Worm (Caenorhabditis elegans) whole organism, L4 larva: ENCODE data around the gene T26H5.10.

Source experiments
- D1046.2 ChIP-seq: fragments of 200-800 bp; sonication (Bioruptor generic); IDR thresholded peaks from 2 replicates; pipeline ENCODE4 v1.3.6; 2022; ENCODE audit warnings: missing genetic modification characterization, missing compliant biosample characterization
- F26F4.8 ChIP-seq: fragments of 200-800 bp; sonication (Bioruptor generic); conservative IDR thresholded peaks from 2 replicates; pipeline ENCODE4 v1.3.6; 2022; ENCODE audit warnings: missing genetic modification characterization, missing compliant biosample characterization
- F44E2.7 ChIP-seq: fragments of 200-800 bp; sonication (Bioruptor generic); IDR thresholded peaks from 2 replicates; pipeline ENCODE4 v2.1.2; 2022; ENCODE audit warnings: missing genetic modification characterization, missing compliant biosample characterization
- R02D3.7 ChIP-seq: fragments of 150-350 bp; sonication (generic microtip); optimal IDR thresholded peaks from 3 replicates; lab custom pipeline; 2014; ENCODE audit warnings: missing biosample characterization, missing genetic modification characterization
- T26A8.4 ChIP-seq: fragments of 200-800 bp; sonication (Bioruptor generic); IDR thresholded peaks from 2 replicates; pipeline ENCODE4 v1.3.6; 2022; ENCODE audit warnings: missing genetic modification characterization, missing compliant biosample characterization
- Y48G9A.11 ChIP-seq: fragments of 200-800 bp; sonication (Bioruptor generic); IDR thresholded peaks from 2 replicates; pipeline ENCODE4 v1.3.6; 2022; ENCODE audit warnings: missing genetic modification reagents, missing genetic modification characterization, missing compliant biosample characterization
- Y5F2A.4 ChIP-seq: fragments of 200-800 bp; sonication (Bioruptor generic); optimal IDR thresholded peaks from 2 replicates; lab custom pipeline; 2018; ENCODE audit warnings: mild to moderate bottlenecking, missing genetic modification characterization, missing compliant biosample characterization
- ZK337.2 ChIP-seq: fragments of 200-800 bp; sonication (Bioruptor generic); IDR thresholded peaks from 2 replicates; pipeline ENCODE4 v1.3.6; 2022; ENCODE audit warnings: missing genetic modification reagents, missing genetic modification characterization, missing compliant biosample characterization
- ceh-44 ChIP-seq: fragments of 200-800 bp; sonication (Bioruptor generic); IDR thresholded peaks from 2 replicates; pipeline ENCODE4 v1.3.6; 2022; ENCODE audit warnings: missing genetic modification reagents, missing genetic modification characterization, missing compliant biosample characterization
- cey-2 ChIP-seq: sonication (generic microtip); optimal IDR thresholded peaks from 3 replicates; lab custom pipeline; 2017; ENCODE audit warnings: missing genetic modification characterization, mild to moderate bottlenecking, missing compliant biosample characterization, antibody characterized with exemption, borderline replicate concordance; ENCODE audit not compliant: insufficient read depth
- daf-16 ChIP-seq, 3 experiments: sonication (generic microtip); optimal IDR thresholded peaks; 2 replicates each; lab custom pipeline; 2016 to 2017; ENCODE audit warnings: missing genetic modification characterization in 3 of 3, missing genetic modification reagents in 3 of 3, mild to moderate bottlenecking in 2 of 3, missing compliant biosample characterization in 2 of 3, missing biosample characterization in 1 of 3, moderate library complexity in 1 of 3
- daf-8 ChIP-seq: fragments of 200-800 bp; sonication (Bioruptor generic); IDR thresholded peaks from 2 replicates; pipeline ENCODE4 v1.3.6; 2022; ENCODE audit warnings: missing genetic modification characterization, missing compliant biosample characterization
- dmd-6 ChIP-seq: fragments of 200-800 bp; sonication (Bioruptor generic); IDR thresholded peaks from 2 replicates; pipeline ENCODE4 v1.3.6; 2022; ENCODE audit warnings: missing genetic modification reagents, missing genetic modification characterization, missing compliant biosample characterization
- dmd-9 ChIP-seq: fragments of 200-800 bp; sonication (Bioruptor generic); IDR thresholded peaks from 2 replicates; pipeline ENCODE4 v1.3.6; 2022; ENCODE audit warnings: missing genetic modification reagents, missing genetic modification characterization, missing compliant biosample characterization
- egl-43 ChIP-seq: fragments of 200-800 bp; sonication (Bioruptor generic); IDR thresholded peaks from 2 replicates; pipeline ENCODE4 v1.3.6; 2022; ENCODE audit warnings: missing genetic modification reagents, missing genetic modification characterization, missing compliant biosample characterization
- hif-1 ChIP-seq, 2 experiments: sonication (generic microtip); optimal IDR thresholded peaks; 2 replicates each; lab custom pipeline; 2016 to 2017; ENCODE audit warnings: missing compliant biosample characterization in 2 of 2, missing genetic modification characterization in 2 of 2, missing genetic modification reagents in 2 of 2, missing genotype in 2 of 2, mild to moderate bottlenecking in 1 of 2
- hlh-11 ChIP-seq: fragments of 200-800 bp; sonication (Bioruptor generic); optimal IDR thresholded peaks from 2 replicates; lab custom pipeline; 2018; ENCODE audit warnings: mild to moderate bottlenecking, missing genetic modification characterization, missing compliant biosample characterization
- hlh-30 ChIP-seq: sonication (generic microtip); optimal IDR thresholded peaks from 2 replicates; lab custom pipeline; 2017; ENCODE audit warnings: antibody characterized with exemption, mild to moderate bottlenecking, missing genetic modification characterization, missing compliant biosample characterization; ENCODE audit not compliant: insufficient read depth
- jun-1 ChIP-seq: fragments of 150-350 bp; optimal IDR thresholded peaks from 2 replicates; lab custom pipeline; 2014; ENCODE audit warnings: missing biosample characterization, missing genetic modification reagents, missing genetic modification characterization
- lin-13 ChIP-seq: fragments of 150-350 bp; optimal IDR thresholded peaks from 2 replicates; lab custom pipeline; 2014; ENCODE audit warnings: missing biosample characterization, missing genetic modification reagents, missing genetic modification characterization
- lin-15B ChIP-seq: fragments of 150-350 bp; sonication (generic microtip); optimal IDR thresholded peaks from 3 replicates; lab custom pipeline; 2014; ENCODE audit warnings: missing biosample characterization, missing genetic modification characterization
- lin-29 ChIP-seq: fragments of 200-800 bp; sonication (Bioruptor generic); IDR thresholded peaks from 2 replicates; pipeline ENCODE4 v1.3.6; 2022; ENCODE audit warnings: missing genetic modification reagents, missing genetic modification characterization, missing compliant biosample characterization
- lsy-2 ChIP-seq, 2 experiments: fragments of 150-350 bp in 1 of 2; sonication (generic microtip) in 1 of 2; optimal IDR thresholded peaks; 2 replicates each; lab custom pipeline; 2014 to 2017; ENCODE audit warnings: missing biosample characterization in 2 of 2, missing genetic modification characterization in 2 of 2
- mdl-1 ChIP-seq, 2 experiments: fragments of 150-350 bp in 1 of 2; sonication (generic microtip) in 1 of 2; optimal IDR thresholded peaks; 2 replicates each; lab custom pipeline; 2014 to 2017; ENCODE audit warnings: missing biosample characterization in 2 of 2, missing genetic modification characterization in 2 of 2
- nhr-10 ChIP-seq: fragments of 150-350 bp; optimal IDR thresholded peaks from 2 replicates; lab custom pipeline; 2014; ENCODE audit warnings: missing biosample characterization, missing genetic modification characterization
- nhr-237 ChIP-seq: sonication (generic microtip); optimal IDR thresholded peaks from 2 replicates; lab custom pipeline; 2017; ENCODE audit warnings: missing biosample characterization, missing genetic modification characterization
- nhr-28 ChIP-seq: fragments of 150-350 bp; optimal IDR thresholded peaks from 2 replicates; lab custom pipeline; 2014; ENCODE audit warnings: missing biosample characterization, missing genetic modification characterization
- nhr-48 ChIP-seq: sonication (generic microtip); optimal IDR thresholded peaks from 2 replicates; lab custom pipeline; 2016; ENCODE audit warnings: mild to moderate bottlenecking, missing genetic modification characterization, missing compliant biosample characterization
- nhr-6 ChIP-seq: fragments of 150-350 bp; optimal IDR thresholded peaks from 2 replicates; lab custom pipeline; 2014; ENCODE audit warnings: missing biosample characterization, missing genetic modification characterization
- nhr-77 ChIP-seq: fragments of 150-350 bp; optimal IDR thresholded peaks from 2 replicates; lab custom pipeline; 2014; ENCODE audit warnings: missing biosample characterization, missing genetic modification characterization
- pha-4 ChIP-seq, 2 experiments: fragments of 150-350 bp in 1 of 2; fragments of 200-800 bp in 1 of 2; sonication (Bioruptor generic) in 1 of 2; IDR thresholded peaks in 1 of 2; optimal IDR thresholded peaks in 1 of 2; 2 replicates each; pipeline versions ENCODE4 v1.3.6 to Lab custom; 2014 to 2022; ENCODE audit warnings: missing genetic modification characterization in 2 of 2, missing genetic modification reagents in 2 of 2, missing biosample characterization in 1 of 2, missing compliant biosample characterization in 1 of 2
- sdz-12 ChIP-seq: fragments of 200-800 bp; sonication (Bioruptor generic); optimal IDR thresholded peaks from 2 replicates; lab custom pipeline; 2018; ENCODE audit warnings: mild to moderate bottlenecking, missing genetic modification characterization, missing compliant biosample characterization
- snpc-4 ChIP-seq: fragments of 150-350 bp; optimal IDR thresholded peaks from 2 replicates; lab custom pipeline; 2014; ENCODE audit warnings: missing biosample characterization, missing genetic modification characterization
- spr-1 ChIP-seq: sonication (generic microtip); optimal IDR thresholded peaks from 2 replicates; lab custom pipeline; 2016; ENCODE audit warnings: mild to moderate bottlenecking, missing genetic modification characterization, missing compliant biosample characterization
- zag-1 ChIP-seq: fragments of 150-350 bp; optimal IDR thresholded peaks from 2 replicates; lab custom pipeline; 2014; ENCODE audit warnings: missing biosample characterization, missing genetic modification characterization
- zfp-3 ChIP-seq: fragments of 200-800 bp; sonication (Bioruptor generic); conservative IDR thresholded peaks from 2 replicates; pipeline ENCODE4 v1.3.6; 2022; ENCODE audit warnings: missing genetic modification reagents, missing genetic modification characterization, missing compliant biosample characterization
- zip-2 ChIP-seq: fragments of 150-350 bp; optimal IDR thresholded peaks from 2 replicates; lab custom pipeline; 2014; ENCODE audit warnings: missing biosample characterization, missing genetic modification characterization
- ztf-11 ChIP-seq: fragments of 150-350 bp; optimal IDR thresholded peaks from 2 replicates; lab custom pipeline; 2014; ENCODE audit warnings: missing biosample characterization, missing genetic modification characterization
- ztf-7 ChIP-seq: fragments of 150-350 bp; optimal IDR thresholded peaks from 2 replicates; lab custom pipeline; 2014; ENCODE audit warnings: missing biosample characterization, missing genetic modification characterization

The T26H5.10 gene

DNA sequence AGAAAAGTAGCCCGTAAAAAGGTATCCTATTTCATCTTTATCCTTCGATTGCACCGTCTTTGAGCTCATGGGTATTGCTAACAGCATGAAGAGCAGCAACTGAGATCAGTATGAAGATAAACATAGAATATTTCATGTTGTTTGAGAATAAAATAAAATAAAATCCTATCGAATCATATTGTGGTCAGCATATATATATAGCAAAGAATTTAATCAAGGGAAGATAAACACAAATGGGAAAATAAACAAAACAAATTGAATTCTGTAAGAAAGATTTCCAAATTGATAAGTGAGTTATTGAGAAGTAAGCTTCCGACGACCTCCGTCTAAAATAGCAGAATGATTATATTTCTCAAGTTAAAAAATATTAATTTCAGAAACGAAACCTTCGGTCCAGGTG is at the start of gene T26H5.10:
Gene T26H5.10 (minus strand): TSS at position 101 of the 400 bp plus-strand sequence.
- TF ChIP-seq dmd-9 (GFP tag; lab: Robert Waterston, UW): no peak
- TF ChIP-seq sdz-12: no peak

DNA sequence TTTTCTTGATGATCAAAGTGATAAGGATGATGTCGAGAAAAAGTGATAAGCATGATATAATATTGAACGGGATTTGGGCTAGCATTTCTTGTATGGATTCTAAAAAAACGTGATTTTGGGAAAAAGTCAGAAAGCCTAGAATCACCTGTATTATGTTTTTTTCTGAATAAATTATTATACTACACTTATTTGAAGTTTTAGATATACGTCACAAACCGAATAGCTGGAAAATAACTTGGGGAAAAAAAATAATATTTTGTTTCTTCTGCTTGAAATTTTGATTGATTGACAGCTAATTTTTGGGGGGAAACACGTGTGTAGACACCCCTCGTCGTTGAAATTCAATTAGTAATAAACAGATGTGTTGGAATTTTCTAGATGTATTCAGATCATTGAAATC is 48.9 kb upstream of the T26H5.10 start, which contains the start of gene str-264:
Gene str-264 (minus strand): TSS at position 101 of the 400 bp plus-strand sequence.
- TF ChIP-seq lin-15B (no peak), pha-4 (GFP tag; IDR thresholded peaks at IDR 0.05; lab: Robert Waterston, UW) (no peak), pha-4 (tag; optimal IDR thresholded peaks at IDR 0.05; lab: Kevin White, UChicago) (no peak), ZK337.2 (GFP tag; lab: Robert Waterston, UW) (no peak), nhr-28 (tag; lab: Kevin White, UChicago) (no peak), zip-2 (no peak), cey-2 (tag; lab: Kevin White, UChicago) (no peak), zag-1 (tag; lab: Kevin White, UChicago) (no peak), lin-13 (no peak), egl-43 (GFP tag; lab: Robert Waterston, UW) (no peak), daf-8 (no peak), Y48G9A.11 (GFP tag; lab: Robert Waterston, UW) (no peak), F44E2.7 (GFP tag; lab: Robert Waterston, UW) (no peak), spr-1 (tag; lab: Kevin White, UChicago) (no peak), ztf-7 (tag; lab: Kevin White, UChicago) (no peak), Y5F2A.4 (GFP tag; lab: Kevin White, UChicago) (no peak), T26A8.4 (GFP tag; lab: Robert Waterston, UW) (no peak), R02D3.7 (no peak), ztf-11 (tag; lab: Kevin White, UChicago) (no peak)

DNA sequence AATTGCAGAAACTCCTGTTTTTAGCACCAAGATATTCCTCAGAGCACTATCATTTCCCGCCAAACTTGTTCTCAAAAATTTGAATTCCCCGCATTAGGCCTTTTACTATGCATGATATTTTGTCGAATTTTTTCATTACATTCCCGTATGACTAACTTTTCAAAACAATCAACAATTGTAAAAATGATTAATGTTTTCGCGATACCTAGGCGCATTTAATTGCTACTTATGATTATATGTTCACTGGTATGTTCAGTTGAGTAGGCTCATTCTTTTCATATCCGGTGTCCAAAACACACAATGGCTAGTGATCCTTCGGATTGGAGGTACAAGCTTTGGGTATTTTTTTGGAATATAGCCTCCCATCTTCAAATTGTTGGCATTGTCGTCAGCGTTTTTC is 44.2 kb upstream of the T26H5.10 start, which contains the start of gene srw-21:
Gene srw-21 (plus strand): TSS at position 301 of the 400 bp plus-strand sequence.
- TF ChIP-seq sdz-12 (no peak), snpc-4 (no peak), lin-29 (no peak), lin-15B (no peak), Y48G9A.11 (GFP tag; lab: Robert Waterston, UW) (no peak)

DNA sequence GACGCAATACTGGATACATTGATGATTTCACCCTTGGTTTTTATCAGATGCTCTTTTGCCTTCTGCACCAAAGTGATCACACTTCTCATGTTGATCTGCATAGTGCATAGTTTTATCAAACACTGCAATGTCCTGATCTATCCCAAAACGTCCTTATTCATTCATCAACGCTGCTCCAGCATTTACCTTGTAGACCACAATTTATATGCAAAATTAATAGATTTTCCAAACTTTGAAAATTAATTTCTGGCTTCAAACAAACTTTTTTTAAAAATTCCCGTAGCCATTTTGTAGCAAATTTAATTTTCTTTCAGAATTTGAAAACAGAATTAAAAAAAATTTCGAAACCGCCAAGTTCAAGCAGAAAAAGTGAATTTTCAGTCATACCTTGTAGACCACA is 40.9 kb upstream of the T26H5.10 start, which contains the start of gene C06B8.3:
Gene C06B8.3 (minus strand): TSS at position 101 of the 400 bp plus-strand sequence.
- TF ChIP-seq daf-8 (no peak), jun-1 (tag; lab: Kevin White, UChicago) (no peak), ztf-7 (tag; lab: Kevin White, UChicago) (no peak), ceh-44 (GFP tag; lab: Robert Waterston, UW) (no peak), ztf-11 (tag; lab: Kevin White, UChicago) (no peak), F26F4.8 (GFP tag; lab: Robert Waterston, UW) (no peak), cey-2 (tag; lab: Kevin White, UChicago) (no peak), zfp-3 (GFP tag; lab: Robert Waterston, UW) (no peak), lin-15B (no peak), nhr-77 (tag; lab: Kevin White, UChicago) (no peak), mdl-1 (tag; optimal IDR thresholded peaks at IDR 0.05; lab: Kevin White, UChicago) (no peak), nhr-10 (tag; lab: Kevin White, UChicago) (no peak), F44E2.7 (GFP tag; lab: Robert Waterston, UW) (no peak)

DNA sequence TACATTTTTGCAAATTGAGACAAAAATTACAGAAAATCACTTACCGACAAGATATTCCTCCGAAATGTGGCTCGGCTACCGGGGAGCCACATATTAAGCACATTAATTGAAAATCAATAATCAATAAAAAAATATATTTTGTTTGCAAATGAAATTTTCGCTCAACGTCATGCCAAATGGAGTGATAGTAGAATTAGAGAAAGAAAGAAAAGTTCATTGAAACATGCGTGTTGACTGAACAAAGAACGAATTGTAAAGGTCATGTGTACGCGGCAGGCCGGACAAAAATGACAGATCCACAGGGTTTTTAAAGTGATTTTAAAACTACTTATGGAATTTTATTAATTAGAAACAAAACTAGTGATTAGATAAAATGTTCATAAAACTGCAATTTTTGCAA is 40.0 kb upstream of the T26H5.10 start:
- TF ChIP-seq hlh-11 (tag; lab: Kevin White, UChicago) (no peak), lsy-2 (tag; optimal IDR thresholded peaks at IDR 0.05; lab: Kevin White, UChicago) (no peak), nhr-77 (tag; lab: Kevin White, UChicago) (peak; percentile 9), daf-8 (no peak), D1046.2 (GFP tag; lab: Robert Waterston, UW) (no peak), nhr-48 (tag; lab: Kevin White, UChicago) (peak; percentile 30), nhr-28 (tag; lab: Kevin White, UChicago) (peak; percentile 56), pha-4 (GFP tag; IDR thresholded peaks at IDR 0.05; lab: Robert Waterston, UW) (no peak), pha-4 (tag; optimal IDR thresholded peaks at IDR 0.05; lab: Kevin White, UChicago) (no peak), nhr-237 (tag; lab: Kevin White, UChicago) (no peak), nhr-6 (tag; lab: Kevin White, UChicago) (peak; percentile 84), hif-1 (tag; optimal IDR thresholded peaks at IDR 0.05; lab: Kevin White, UChicago) (no peak), dmd-6 (GFP tag; lab: Robert Waterston, UW) (peak; percentile 47), mdl-1 (tag; optimal IDR thresholded peaks at IDR 0.05; lab: Kevin White, UChicago) (peak in 1 of 2 experiments; percentile 3), hlh-30 (peak; percentile 65), zag-1 (tag; lab: Kevin White, UChicago) (no peak), daf-16 (GFP tag; optimal IDR thresholded peaks at IDR 0.05; lab: Kevin White, UChicago) (no peak), daf-16 (tag; optimal IDR thresholded peaks at IDR 0.05; lab: Kevin White, UChicago) (peak; percentile 64)
